Worm (Caenorhabditis elegans): ENCODE data around the gene glt-3.

Gene glt-3

DNA sequence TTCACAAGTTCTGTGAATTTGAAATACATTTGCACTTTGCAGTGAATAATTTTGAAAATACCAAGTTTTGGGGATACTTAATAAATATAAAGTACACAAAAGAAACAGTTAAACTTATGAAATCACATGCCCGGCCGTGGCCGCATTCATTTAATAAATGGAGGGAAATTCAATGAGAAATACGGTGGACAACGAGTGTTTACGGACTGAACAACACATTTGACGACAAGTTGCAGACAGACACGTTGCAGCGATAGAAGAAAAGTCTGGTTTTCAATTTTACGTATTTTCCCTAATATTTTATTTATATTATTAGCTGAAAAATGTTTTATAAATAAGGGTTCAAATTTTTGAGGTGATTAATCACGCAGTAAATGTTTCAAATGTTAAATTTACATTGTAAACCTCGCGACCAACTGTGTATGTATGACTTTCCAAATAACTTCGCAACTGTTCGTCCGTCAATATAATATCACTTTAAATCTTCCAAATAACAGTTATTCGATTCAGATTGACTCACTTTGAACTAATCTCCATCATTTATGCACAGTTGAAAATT lies 21.5 kb downstream of the glt-3 start, which contains the start of gene copg-1 (continued):
- TF ChIP-seq fkh-10 (GFP tag; optimal IDR thresholded peaks at IDR 0.05), result no peak
- no peak for TF ChIP-seq efl-3 (GFP tag; optimal IDR thresholded peaks at IDR 0.05)
- no peak for TF ChIP-seq zag-1 (tag; optimal IDR thresholded peaks at IDR 0.05)
- TF ChIP-seq ceh-88 (GFP tag; IDR thresholded peaks at IDR 0.05), result no peak
- TF ChIP-seq hlh-4 (tag; optimal IDR thresholded peaks at IDR 0.05), result no peak
- TF ChIP-seq nhr-19 (GFP tag; conservative IDR thresholded peaks at IDR 0.05), result peak; percentile 20; the same call in 1 of the 2 replicates
- peak; percentile 33 for TF ChIP-seq dsc-1 (tag; optimal IDR thresholded peaks at IDR 0.05)
- no peak for TF ChIP-seq elt-2 (tag; optimal IDR thresholded peaks at IDR 0.05)
- TF ChIP-seq lin-15B (tag; optimal IDR thresholded peaks at IDR 0.05), result no peak
- peak; percentile 28 for TF ChIP-seq fkh-8 (tag; optimal IDR thresholded peaks at IDR 0.05)
- no peak for TF ChIP-seq mab-9 (GFP tag; IDR thresholded peaks at IDR 0.05)
- no peak for TF ChIP-seq sox-4 (tag; optimal IDR thresholded peaks at IDR 0.05)
- TF ChIP-seq egl-13 (tag; optimal IDR thresholded peaks at IDR 0.05), result no peak
- TF ChIP-seq lin-14 (GFP tag; optimal IDR thresholded peaks at IDR 0.05), result peak; percentile 73
- TF ChIP-seq mef-2 (tag; optimal IDR thresholded peaks at IDR 0.05), result no peak
- TF ChIP-seq fkh-4 (tag; optimal IDR thresholded peaks at IDR 0.05; ENCODE audit: borderline replicate concordance), result no peak
- peak in 1 of 2 experiments; percentile 34 for TF ChIP-seq mdl-1 (tag; optimal IDR thresholded peaks at IDR 0.05)
- no peak for TF ChIP-seq unc-62 (GFP tag; optimal IDR thresholded peaks at IDR 0.05)
- peak; percentile 48 for TF ChIP-seq nhr-85 (tag)
- TF ChIP-seq ceh-82 (tag; optimal IDR thresholded peaks at IDR 0.05), result peak in 2 of 3 experiments; percentile 15 to 42
- TF ChIP-seq swsn-7 (tag; optimal IDR thresholded peaks at IDR 0.05), result peak; percentile 49
- peak; percentile 64 to 74 for TF ChIP-seq lin-35 (GFP tag; optimal IDR thresholded peaks at IDR 0.05)
- no peak for TF ChIP-seq C04F5.9 (tag; optimal IDR thresholded peaks at IDR 0.05)
- peak in 2 of 6 experiments; percentile 37 to 62 for TF ChIP-seq elt-3 (tag; optimal IDR thresholded peaks at IDR 0.05)
- peak; percentile 50 for TF ChIP-seq unc-86 (tag; optimal IDR thresholded peaks at IDR 0.05)
- TF ChIP-seq unc-30 (tag; optimal IDR thresholded peaks at IDR 0.05), result no peak
- peak; percentile 45 to 74 (median 62) for TF ChIP-seq dpl-1 (GFP tag; optimal IDR thresholded peaks at IDR 0.05)
- TF ChIP-seq nhr-90 (tag; optimal IDR thresholded peaks at IDR 0.05; ENCODE audit: poor library complexity), result peak; percentile 13
- TF ChIP-seq lir-3 (tag; optimal IDR thresholded peaks at IDR 0.05; ENCODE audit: poor library complexity), result no peak
- TF ChIP-seq xbp-1 (tag; optimal IDR thresholded peaks at IDR 0.05), result peak; percentile 57
- TF ChIP-seq ceh-8 (GFP tag; optimal IDR thresholded peaks at IDR 0.05), result no peak

DNA sequence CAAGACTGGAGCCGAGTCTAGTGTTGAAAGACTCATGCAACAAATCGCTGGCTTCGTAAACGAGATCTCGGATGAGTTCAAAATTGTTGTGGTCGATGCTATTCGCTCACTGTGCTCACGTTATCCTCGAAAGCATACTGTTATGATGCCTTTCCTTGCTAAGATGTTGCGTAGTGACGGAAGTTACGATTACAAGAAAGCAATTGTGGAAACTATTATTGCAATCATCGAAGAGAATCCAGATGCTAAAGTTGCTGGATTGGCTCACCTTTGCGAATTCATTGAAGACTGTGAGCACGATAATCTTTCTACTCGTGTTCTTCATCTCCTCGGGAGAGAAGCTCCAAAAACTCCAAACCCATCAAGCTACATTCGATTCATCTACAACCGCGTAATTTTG lies 23.4 kb downstream of the glt-3 start:
- no peak for TF ChIP-seq unc-30 (tag; optimal IDR thresholded peaks at IDR 0.05)
- TF ChIP-seq efl-1 (optimal IDR thresholded peaks at IDR 0.05), result no peak
- peak in 1 of 2 experiments; percentile 88 for TF ChIP-seq efl-1 (GFP tag; optimal IDR thresholded peaks at IDR 0.05 in 1 of 2)

DNA sequence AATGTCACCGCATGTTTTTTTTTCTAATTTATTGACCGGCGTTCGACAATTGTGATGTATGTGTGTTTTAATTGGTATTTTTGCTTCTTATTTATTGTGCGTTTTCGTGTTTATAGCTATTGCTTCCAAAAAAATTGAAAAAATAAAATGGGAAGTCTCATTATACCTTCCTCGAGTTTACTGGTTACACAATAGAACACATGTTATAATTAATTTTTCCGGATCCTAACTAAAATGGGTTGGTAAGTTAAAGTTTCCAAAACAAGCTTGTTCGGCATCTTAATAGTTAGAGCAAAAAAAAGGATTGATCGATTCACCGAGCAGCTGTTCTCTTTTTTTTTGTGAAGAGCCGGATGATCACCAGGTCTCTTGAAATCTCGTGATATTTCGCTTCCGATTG lies 25.4 kb downstream of the glt-3 start, which contains the start of gene ttr-54:
ttr-54 (plus strand) TSS at position 301 of the 400 bp plus-strand sequence.
- TF ChIP-seq rnt-1 (tag; optimal IDR thresholded peaks at IDR 0.05), result peak; percentile 24
- no peak for TF ChIP-seq sup-37 (GFP tag; optimal IDR thresholded peaks at IDR 0.05)

DNA sequence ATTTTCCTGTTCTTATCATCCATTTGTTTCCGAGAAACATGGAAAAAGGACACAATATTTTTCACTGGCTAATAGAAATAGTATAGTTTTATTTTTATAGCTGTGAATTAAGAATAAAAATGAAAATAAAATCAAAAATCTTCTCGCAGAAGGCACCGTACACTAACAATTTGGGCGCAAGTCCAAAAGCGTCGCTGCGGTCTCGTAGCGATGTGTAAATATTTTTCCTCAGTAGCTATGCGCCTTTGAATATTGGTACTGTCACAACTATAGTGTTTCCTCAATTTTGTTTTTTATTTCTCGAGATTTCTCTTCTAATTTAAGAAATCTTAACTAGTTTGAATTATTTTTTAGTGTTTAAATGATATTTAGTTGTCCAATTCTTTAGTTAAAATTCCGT lies 27.0 kb downstream of the glt-3 start:
- no peak for TF ChIP-seq hlh-17 (GFP tag; optimal IDR thresholded peaks at IDR 0.05; ENCODE audit: borderline replicate concordance)
- no peak for TF ChIP-seq grh-1 (GFP tag; IDR thresholded peaks at IDR 0.05)
